Worm (Caenorhabditis elegans): ENCODE measurements around the gene C09E8.1.
"Not testable (repeated sequence)": the region's sequence is repeated elsewhere in the genome, so short reads cannot be mapped to it uniquely, and the experiment has no call there.

C09E8.1 gene

ce11 chrII:556185-556584 lies at the start of gene C09E8.1, which contains the start of gene C09E8.6:
Gene C09E8.1 (plus strand): TSS chrII:556485.
Gene C09E8.6 (plus strand): TSS chrII:556497.
- no peak for TF ChIP-seq W03F9.2 (tag; optimal IDR thresholded peaks at IDR 0.05)
- TF ChIP-seq dao-5 (tag; optimal IDR thresholded peaks at IDR 0.05): no peak

ce11 chrII:508603-509002 lies 47.7 kb upstream of the C09E8.1 start:
- TF ChIP-seq dao-5 (tag; optimal IDR thresholded peaks at IDR 0.05) (no peak), him-1 (tag; optimal IDR thresholded peaks at IDR 0.05) (no peak), W03F9.2 (tag; optimal IDR thresholded peaks at IDR 0.05) (no peak)

ce11 chrII:509230-509629 lies 47.1 kb upstream of the C09E8.1 start, which contains the start of gene srh-105:
Gene srh-105 (minus strand): TSS chrII:509330.
- no peak for TF ChIP-seq W03F9.2 (tag; optimal IDR thresholded peaks at IDR 0.05)

ce11 chrII:511968-512367 lies 44.3 kb upstream of the C09E8.1 start:
- no peak for TF ChIP-seq dao-5 (tag; optimal IDR thresholded peaks at IDR 0.05)
- TF ChIP-seq him-1 (tag; optimal IDR thresholded peaks at IDR 0.05): no peak
- TF ChIP-seq W03F9.2 (tag; optimal IDR thresholded peaks at IDR 0.05): no peak

- TF ChIP-seq dao-5 (tag; optimal IDR thresholded peaks at IDR 0.05) (no peak), him-1 (tag; optimal IDR thresholded peaks at IDR 0.05) (no peak), W03F9.2 (tag; optimal IDR thresholded peaks at IDR 0.05) (no peak)
These were observed 43.7 kb upstream of the C09E8.1 start for ce11 chrII:512630-513029.

ce11 chrII:515765-516164 lies 40.5 kb upstream of the C09E8.1 start, which contains the start of gene mab-9:
Gene mab-9 (plus strand): TSS chrII:516024.
- TF ChIP-seq dao-5 (tag; optimal IDR thresholded peaks at IDR 0.05) (no peak), him-1 (tag; optimal IDR thresholded peaks at IDR 0.05) (no peak), W03F9.2 (tag; optimal IDR thresholded peaks at IDR 0.05) (no peak)

- TF ChIP-seq W03F9.2 (tag; optimal IDR thresholded peaks at IDR 0.05) (no peak), him-1 (tag; optimal IDR thresholded peaks at IDR 0.05) (no peak), dao-5 (tag; optimal IDR thresholded peaks at IDR 0.05) (no peak)
These were observed 34.6 kb upstream of the C09E8.1 start for ce11 chrII:521720-522119.

- TF ChIP-seq him-1 (tag; optimal IDR thresholded peaks at IDR 0.05) (no peak), dao-5 (tag; optimal IDR thresholded peaks at IDR 0.05) (no peak), W03F9.2 (tag; optimal IDR thresholded peaks at IDR 0.05) (no peak)
These were observed 34.0 kb upstream of the C09E8.1 start, which contains the start of gene slc-36.2 for ce11 chrII:522302-522701. Gene slc-36.2 (plus strand): TSS chrII:522602.

ce11 chrII:526375-526774 lies 29.9 kb upstream of the C09E8.1 start, which contains the start of gene lgc-34:
Gene lgc-34 (plus strand): TSS chrII:526574.
- no peak for TF ChIP-seq W03F9.2 (tag; optimal IDR thresholded peaks at IDR 0.05)
- TF ChIP-seq him-1 (tag; optimal IDR thresholded peaks at IDR 0.05): no peak
- no peak for TF ChIP-seq dao-5 (tag; optimal IDR thresholded peaks at IDR 0.05)

- not testable (repeated sequence) for TF ChIP-seq dao-5, him-1, W03F9.2 (tag; optimal IDR thresholded peaks at IDR 0.05)
These were observed 21.1 kb upstream of the C09E8.1 start, which contains the start of gene T27A1.3 for ce11 chrII:535226-535625. Gene T27A1.3 (plus strand): TSS chrII:535526.

- TF ChIP-seq dao-5 (tag; optimal IDR thresholded peaks at IDR 0.05): no peak
- no peak for TF ChIP-seq him-1 (tag; optimal IDR thresholded peaks at IDR 0.05)
- TF ChIP-seq W03F9.2 (tag; optimal IDR thresholded peaks at IDR 0.05): no peak
These were observed 19.5 kb upstream of the C09E8.1 start, which contains the start of gene T27A1.2 for ce11 chrII:536775-537174. Gene T27A1.2 (minus strand): TSS chrII:536875.

ce11 chrII:542416-542815 lies 13.9 kb upstream of the C09E8.1 start:
- TF ChIP-seq him-1 (tag; optimal IDR thresholded peaks at IDR 0.05): no peak
- no peak for TF ChIP-seq dao-5 (tag; optimal IDR thresholded peaks at IDR 0.05)
- no peak for TF ChIP-seq W03F9.2 (tag; optimal IDR thresholded peaks at IDR 0.05)

ce11 chrII:546405-546804 lies 9.9 kb upstream of the C09E8.1 start, which contains the start of gene mlt-10:
Gene mlt-10 (plus strand): TSS chrII:546705.
- TF ChIP-seq dao-5 (tag; optimal IDR thresholded peaks at IDR 0.05) (no peak), him-1 (tag; optimal IDR thresholded peaks at IDR 0.05) (no peak)

ce11 chrII:549501-549900 lies 6.8 kb upstream of the C09E8.1 start:
- TF ChIP-seq W03F9.2 (tag; optimal IDR thresholded peaks at IDR 0.05) (no peak), him-1 (tag; optimal IDR thresholded peaks at IDR 0.05) (no peak), dao-5 (tag; optimal IDR thresholded peaks at IDR 0.05) (no peak)

ce11 chrII:551245-551904 lies 4.9 kb upstream of the C09E8.1 start, which contains the start of gene lips-7:
Gene lips-7 (plus strand): TSS chrII:551854.
- TF ChIP-seq W03F9.2 (tag; optimal IDR thresholded peaks at IDR 0.05) (no peak), dao-5 (tag; optimal IDR thresholded peaks at IDR 0.05) (no peak)
